Fruit fly (Drosophila melanogaster): Measurements from ENCODE around the gene Orc5.

The Orc5 gene

dm6 chr2L:13835002-13835910 is 5.6 kb downstream of the Orc5 start, which contains the start of the genes mRpS23 and CenG1A (continued):
- TF ChIP-seq CG15514 (GFP tag; optimal IDR thresholded peaks at IDR 0.05), result peak; percentile 96
- peak; percentile 99 for TF ChIP-seq lbe (GFP tag; optimal IDR thresholded peaks at IDR 0.05)
- peak; percentile 100 for TF ChIP-seq unpg (GFP tag; optimal IDR thresholded peaks at IDR 0.05)
- TF ChIP-seq yki (optimal IDR thresholded peaks at IDR 0.05), result peak; percentile 10
- peak; percentile 99 for TF ChIP-seq shn (GFP tag; optimal IDR thresholded peaks at IDR 0.05)
- peak; percentile 100 for TF ChIP-seq CG43689 (GFP tag; IDR thresholded peaks at IDR 0.05)
- peak; percentile 100 for TF ChIP-seq nau (GFP tag; optimal IDR thresholded peaks at IDR 0.05)
- peak; percentile 100 for TF ChIP-seq CG3065 (GFP tag; optimal IDR thresholded peaks at IDR 0.05)
- peak; percentile 99 for TF ChIP-seq Fer2 (tag; optimal IDR thresholded peaks at IDR 0.05)
- TF ChIP-seq CG16813 (GFP tag; IDR thresholded peaks at IDR 0.05; ENCODE audit: partially characterized antibody), result peak; percentile 79
- TF ChIP-seq Mrtf (GFP tag; IDR thresholded peaks at IDR 0.05), result peak; percentile 100
- peak; percentile 97 for TF ChIP-seq CG31365 (tag; optimal IDR thresholded peaks at IDR 0.05)
- peak; percentile 100 for TF ChIP-seq ap (GFP tag; IDR thresholded peaks at IDR 0.05)
- peak; percentile 96 for TF ChIP-seq Myb (GFP tag; optimal IDR thresholded peaks at IDR 0.05)
- peak; percentile 99 to 100 for TF ChIP-seq Pdp1 (GFP tag; optimal IDR thresholded peaks at IDR 0.05)
- peak; percentile 100 for TF ChIP-seq Antp (GFP tag; optimal IDR thresholded peaks at IDR 0.05)
- peak; percentile 100 for TF ChIP-seq CG6765 (GFP tag; optimal IDR thresholded peaks at IDR 0.05)
- TF ChIP-seq CG32767 (GFP tag; IDR thresholded peaks at IDR 0.05), result peak; percentile 100
- peak in 1 of 2 experiments; percentile 100 for TF ChIP-seq Eip74EF (GFP tag; optimal IDR thresholded peaks at IDR 0.05)
- TF ChIP-seq CG11723 (GFP tag; optimal IDR thresholded peaks at IDR 0.05), result peak; percentile 99
- no peak for TF ChIP-seq br (optimal IDR thresholded peaks at IDR 0.05)
- peak; percentile 100 for TF ChIP-seq sob (GFP tag; IDR thresholded peaks at IDR 0.05)
- peak; percentile 100 for TF ChIP-seq ranshi (GFP tag; IDR thresholded peaks at IDR 0.05)
- peak; percentile 100 for TF ChIP-seq tgo (GFP tag; IDR thresholded peaks at IDR 0.05)
- TF ChIP-seq CG13894 (tag; optimal IDR thresholded peaks at IDR 0.05), result peak; percentile 99
- peak; percentile 86 for TF ChIP-seq CG14860 (GFP tag; IDR thresholded peaks at IDR 0.05; ENCODE audit: partially characterized antibody)
- peak; percentile 100 for TF ChIP-seq CG4854 (GFP tag; optimal IDR thresholded peaks at IDR 0.05)
- TF ChIP-seq twi (tag; optimal IDR thresholded peaks at IDR 0.05), result peak; percentile 98
- TF ChIP-seq caup (GFP tag; optimal IDR thresholded peaks at IDR 0.05; ENCODE audit: severe bottlenecking), result peak; percentile 100
- peak; percentile 99 for TF ChIP-seq aop (GFP tag; IDR thresholded peaks at IDR 0.05)
- TF ChIP-seq Dp (GFP tag; optimal IDR thresholded peaks at IDR 0.05), result peak; percentile 60
- TF ChIP-seq MTF-1 (GFP tag; optimal IDR thresholded peaks at IDR 0.05; ENCODE audit: borderline replicate concordance), result peak; percentile 99
- TF ChIP-seq CG7786 (GFP tag; optimal IDR thresholded peaks at IDR 0.05), result peak; percentile 100
- peak; percentile 92 for TF ChIP-seq BEAF-32 (GFP tag; optimal IDR thresholded peaks at IDR 0.05)
- peak; percentile 87 for TF ChIP-seq Sry-δ (GFP tag; optimal IDR thresholded peaks at IDR 0.05)
- peak in 1 of 3 experiments; percentile 99 for TF ChIP-seq Stat92E (GFP tag; optimal IDR thresholded peaks at IDR 0.05)
- TF ChIP-seq bbx (GFP tag; IDR thresholded peaks at IDR 0.05; ENCODE audit: partially characterized antibody), result peak; percentile 64; the same call in 1 of the 2 replicates
- peak; percentile 100 for TF ChIP-seq peb (GFP tag; IDR thresholded peaks at IDR 0.05)
- TF ChIP-seq NfI (GFP tag; optimal IDR thresholded peaks at IDR 0.05), result peak; percentile 100
- peak; percentile 100 for TF ChIP-seq CG2875 (GFP tag; optimal IDR thresholded peaks at IDR 0.05)
- TF ChIP-seq Asciz (GFP tag; optimal IDR thresholded peaks at IDR 0.05), result peak; percentile 100
- TF ChIP-seq CG10959 (GFP tag; IDR thresholded peaks at IDR 0.05), result peak; percentile 100
- peak; percentile 100 for TF ChIP-seq CG4404 (GFP tag; IDR thresholded peaks at IDR 0.05)
- peak; percentile 100 for TF ChIP-seq CG6272 (GFP tag; IDR thresholded peaks at IDR 0.05)
- peak; percentile 99 for TF ChIP-seq Camta (GFP tag; optimal IDR thresholded peaks at IDR 0.05)
- TF ChIP-seq Rfx (GFP tag; IDR thresholded peaks at IDR 0.05), result peak; percentile 100
- peak; percentile 99 for TF ChIP-seq danr (GFP tag; IDR thresholded peaks at IDR 0.05)

Measured in whole organism, embryonic.